Worm (Caenorhabditis elegans): ENCODE data around the gene F09G2.2.

ce11 chrV:7220973-7221519 lies 24.3 kb downstream of the F09G2.2 start, which contains the start of the genes C13F10.8, C13F10.6 and kxd-1:
- TF ChIP-seq flt-1 (GFP tag; IDR thresholded peaks at IDR 0.05): no peak
- no peak for TF ChIP-seq ref-1 (GFP tag; conservative IDR thresholded peaks at IDR 0.05)
- no peak for TF ChIP-seq tab-1 (GFP tag; IDR thresholded peaks at IDR 0.05)
- TF ChIP-seq med-1 (GFP tag; optimal IDR thresholded peaks at IDR 0.05; ENCODE audit: insufficient read depth): no peak
- TF ChIP-seq T22C8.4 (GFP tag; IDR thresholded peaks at IDR 0.05): no peak
- TF ChIP-seq ztf-23 (GFP tag; IDR thresholded peaks at IDR 0.05): no peak
- TF ChIP-seq klf-2 (GFP tag; conservative IDR thresholded peaks at IDR 0.05): no peak
- no peak for TF ChIP-seq cog-1 (tag; optimal IDR thresholded peaks at IDR 0.05)

All from whole organism, midembryonic.